Worm (Caenorhabditis elegans) whole organism, mixed stage, embryonic: ENCODE results near the gene srsx-35.

Experiments used
- M03D4.4 ChIP-seq: sonication (generic microtip); optimal IDR thresholded peaks from 2 replicates; lab custom pipeline; 2017; ENCODE audit warnings: mild to moderate bottlenecking, missing genetic modification characterization, missing compliant biosample characterization
- bed-3 ChIP-seq: fragments of 200-800 bp; sonication (Bioruptor generic); optimal IDR thresholded peaks from 3 replicates; lab custom pipeline; 2018; ENCODE audit warnings: mild to moderate bottlenecking, missing genetic modification characterization, moderate library complexity, missing compliant biosample characterization
- blmp-1 ChIP-seq: fragments of 150-350 bp; optimal IDR thresholded peaks from 2 replicates; lab custom pipeline; 2014; ENCODE audit warnings: missing biosample characterization, missing genetic modification characterization
- ceh-39 ChIP-seq: fragments of 150-350 bp; optimal IDR thresholded peaks from 2 replicates; lab custom pipeline; 2014; ENCODE audit warnings: missing biosample characterization, missing genetic modification characterization
- ceh-43 ChIP-seq: fragments of 200-800 bp; sonication (Bioruptor generic); optimal IDR thresholded peaks from 2 replicates; lab custom pipeline; 2018; ENCODE audit warnings: mild to moderate bottlenecking, missing genetic modification characterization, moderate library complexity, missing compliant biosample characterization
- ces-1 ChIP-seq: fragments of 150-350 bp; optimal IDR thresholded peaks from 2 replicates; lab custom pipeline; 2014; ENCODE audit warnings: missing biosample characterization, missing genetic modification reagents, missing genetic modification characterization
- cnd-1 ChIP-seq: fragments of 200-800 bp; sonication (Bioruptor generic); optimal IDR thresholded peaks from 2 replicates; lab custom pipeline; 2018; ENCODE audit warnings: mild to moderate bottlenecking, missing genetic modification characterization, missing compliant biosample characterization
- drap-1 ChIP-seq: fragments of 200-800 bp; sonication (Bioruptor generic); optimal IDR thresholded peaks from 3 replicates; lab custom pipeline; 2018; ENCODE audit warnings: mild to moderate bottlenecking, missing genetic modification characterization, missing compliant biosample characterization
- elt-3 ChIP-seq: fragments of 150-350 bp; optimal IDR thresholded peaks from 2 replicates; lab custom pipeline; 2014; ENCODE audit warnings: missing biosample characterization, missing genetic modification characterization
- flh-1 ChIP-seq: fragments of 200-800 bp; sonication (Bioruptor generic); optimal IDR thresholded peaks from 2 replicates; lab custom pipeline; 2018; ENCODE audit warnings: mild to moderate bottlenecking, missing genetic modification characterization, moderate library complexity, missing compliant biosample characterization
- hlh-1 ChIP-seq: fragments of 150-350 bp; optimal IDR thresholded peaks from 2 replicates; lab custom pipeline; 2014; ENCODE audit warnings: missing biosample characterization, missing genetic modification reagents, missing genetic modification characterization
- lin-13 ChIP-seq: fragments of 150-350 bp; optimal IDR thresholded peaks from 2 replicates; lab custom pipeline; 2014; ENCODE audit warnings: missing biosample characterization, missing genetic modification characterization
- lin-32 ChIP-seq: fragments of 200-800 bp; sonication (Bioruptor generic); optimal IDR thresholded peaks from 2 replicates; lab custom pipeline; 2018; ENCODE audit warnings: mild to moderate bottlenecking, missing genetic modification characterization, missing compliant biosample characterization
- lsy-2 ChIP-seq: fragments of 150-350 bp; optimal IDR thresholded peaks from 2 replicates; lab custom pipeline; 2014; ENCODE audit warnings: missing biosample characterization, missing genetic modification characterization
- mab-5 ChIP-seq: fragments of 150-350 bp; optimal IDR thresholded peaks from 2 replicates; lab custom pipeline; 2014; ENCODE audit warnings: missing biosample characterization, missing genetic modification characterization
- mls-2 ChIP-seq: sonication (generic microtip); optimal IDR thresholded peaks from 2 replicates; lab custom pipeline; 2016; ENCODE audit warnings: mild to moderate bottlenecking, missing genetic modification characterization, moderate library complexity, missing compliant biosample characterization
- nhr-2 ChIP-seq: fragments of 150-350 bp; optimal IDR thresholded peaks from 2 replicates; lab custom pipeline; 2014; ENCODE audit warnings: missing biosample characterization, missing genetic modification characterization
- nhr-28 ChIP-seq: fragments of 150-350 bp; optimal IDR thresholded peaks from 2 replicates; lab custom pipeline; 2014; ENCODE audit warnings: missing biosample characterization, missing genetic modification characterization
- nhr-76 ChIP-seq: sonication (generic microtip); optimal IDR thresholded peaks from 2 replicates; lab custom pipeline; 2017; ENCODE audit warnings: missing biosample characterization, missing genetic modification characterization
- pha-4 ChIP-seq: fragments of 150-350 bp; optimal IDR thresholded peaks from 2 replicates; lab custom pipeline; 2018; ENCODE audit warnings: missing biosample characterization, missing genetic modification reagents, missing genetic modification characterization
- sem-2 ChIP-seq: fragments of 200-800 bp; sonication (Bioruptor generic); optimal IDR thresholded peaks from 2 replicates; lab custom pipeline; 2018; ENCODE audit warnings: mild to moderate bottlenecking, missing genetic modification characterization, missing compliant biosample characterization
- snpc-4 ChIP-seq: fragments of 150-350 bp; optimal IDR thresholded peaks from 2 replicates; lab custom pipeline; 2014; ENCODE audit warnings: missing biosample characterization, missing genetic modification characterization
- sptf-1 ChIP-seq: sonication (generic microtip); optimal IDR thresholded peaks from 2 replicates; lab custom pipeline; 2017; ENCODE audit warnings: mild to moderate bottlenecking, missing genetic modification characterization, moderate library complexity, missing compliant biosample characterization
- tbx-8 ChIP-seq: fragments of 200-800 bp; sonication (Bioruptor generic); optimal IDR thresholded peaks from 2 replicates; lab custom pipeline; 2018; ENCODE audit warnings: mild to moderate bottlenecking, missing genetic modification characterization, moderate library complexity, missing compliant biosample characterization
- unc-120 ChIP-seq: sonication (generic microtip); optimal IDR thresholded peaks from 2 replicates; lab custom pipeline; 2017; ENCODE audit warnings: missing genetic modification characterization, missing compliant biosample characterization; ENCODE audit not compliant: poor library complexity, severe bottlenecking
- unc-39 ChIP-seq: fragments of 150-350 bp; optimal IDR thresholded peaks from 2 replicates; lab custom pipeline; 2014; ENCODE audit warnings: missing biosample characterization, missing genetic modification characterization
- unc-62 ChIP-seq: fragments of 150-350 bp; optimal IDR thresholded peaks from 2 replicates; lab custom pipeline; 2014; ENCODE audit warnings: missing biosample characterization, missing genetic modification reagents, missing genetic modification characterization
- ztf-11 ChIP-seq: fragments of 150-350 bp; optimal IDR thresholded peaks from 2 replicates; lab custom pipeline; 2014; ENCODE audit warnings: missing biosample characterization, missing genetic modification characterization

Gene srsx-35

ce11 chrV:20641896-20642295 is 39.3 kb upstream of the srsx-35 start, which contains the start of gene srxa-15:
srxa-15 (plus strand) TSS chrV:20642196.
- no peak for TF ChIP-seq bed-3
- no peak for TF ChIP-seq ceh-43 (GFP tag; lab: Kevin White, UChicago)
- TF ChIP-seq elt-3, result no peak
- no peak for TF ChIP-seq snpc-4
- no peak for TF ChIP-seq nhr-76 (tag; lab: Kevin White, UChicago)
- TF ChIP-seq ztf-11 (tag; lab: Kevin White, UChicago), result no peak
- no peak for TF ChIP-seq sem-2 (GFP tag; lab: Kevin White, UChicago)
- no peak for TF ChIP-seq mls-2
- no peak for TF ChIP-seq lin-13 (tag; lab: Kevin White, UChicago)
- TF ChIP-seq unc-120 (tag; lab: Kevin White, UChicago), result no peak
- no peak for TF ChIP-seq ceh-39 (tag; lab: Kevin White, UChicago)

DNA sequence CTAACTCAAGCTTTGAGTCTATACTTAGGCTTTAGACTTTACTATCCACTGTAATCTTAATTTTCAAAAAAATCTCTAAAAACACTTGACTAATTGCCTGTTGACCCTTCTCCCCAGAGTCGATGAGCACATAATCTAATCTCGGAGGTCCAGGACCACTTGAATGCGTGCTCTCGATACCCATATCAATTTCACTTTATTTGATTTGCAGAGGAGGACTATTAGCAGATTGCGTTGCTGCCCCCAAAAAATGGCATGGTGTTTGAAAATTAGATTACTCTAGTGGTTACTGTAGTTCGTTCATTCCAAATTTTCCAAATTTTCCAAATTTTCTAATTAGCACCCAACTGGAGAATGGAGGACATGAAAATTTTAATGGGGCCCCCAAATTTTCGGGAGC is 35.7 kb upstream of the srsx-35 start:
- TF ChIP-seq ces-1 (peak; percentile 90), ceh-39 (tag; lab: Kevin White, UChicago) (no peak)

DNA sequence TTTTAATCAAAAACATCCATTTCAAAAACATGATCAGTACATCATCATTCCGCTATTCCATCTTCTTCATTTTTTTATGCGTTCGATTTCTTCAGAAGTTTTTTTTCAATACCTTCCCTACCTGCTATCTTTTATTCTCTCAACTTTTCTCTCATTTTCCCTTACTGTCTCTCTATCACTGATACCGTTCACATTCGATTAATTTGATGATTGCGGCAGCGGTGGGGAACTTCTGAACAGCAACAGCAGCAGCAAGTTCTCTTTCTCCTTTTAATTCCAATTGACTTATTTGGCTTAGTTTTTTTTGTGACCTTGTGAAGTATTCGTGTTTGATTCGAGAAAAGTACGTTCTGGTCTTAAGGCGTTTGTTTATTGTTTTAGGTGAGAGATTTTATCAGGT is 32.4 kb upstream of the srsx-35 start:
- TF ChIP-seq snpc-4, result no peak
- no peak for TF ChIP-seq elt-3
- TF ChIP-seq, all 35 proteins: peak for 0

ce11 chrV:20651923-20652322 is 29.3 kb upstream of the srsx-35 start:
- no peak for TF ChIP-seq nhr-28 (tag; lab: Kevin White, UChicago)
- no peak for TF ChIP-seq nhr-2 (tag; lab: Kevin White, UChicago)
- no peak for TF ChIP-seq drap-1
- TF ChIP-seq bed-3, result no peak
- peak; percentile 54 for TF ChIP-seq ces-1

DNA sequence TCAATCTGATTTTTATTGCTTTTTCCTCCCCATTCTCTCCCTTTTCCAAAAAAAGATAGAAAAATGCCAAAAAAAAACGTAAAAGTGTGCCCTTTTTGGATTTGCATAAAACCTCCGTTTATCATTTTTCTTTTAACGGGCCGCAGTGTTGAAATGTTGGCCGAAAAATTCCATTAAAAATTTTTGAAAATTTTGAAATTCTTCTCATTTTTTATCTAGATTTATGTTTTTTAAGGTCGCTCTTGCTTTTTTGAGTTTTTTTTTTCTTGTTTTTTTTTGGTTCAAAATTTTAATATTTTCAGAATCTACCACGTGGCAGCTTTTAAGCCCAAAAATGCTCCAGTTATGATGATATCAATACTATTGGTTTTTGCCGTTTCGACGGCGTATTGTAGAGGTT is 26.9 kb upstream of the srsx-35 start, which contains the start of gene mnr-1:
Gene mnr-1, plus strand, starts transcription at position 301 of the 400 bp plus-strand sequence.
- TF ChIP-seq hlh-1 (tag; lab: Kevin White, UChicago) (no peak), elt-3 (no peak), sptf-1 (tag; lab: Kevin White, UChicago) (no peak), tbx-8 (GFP tag; lab: Kevin White, UChicago) (no peak), pha-4 (tag; lab: Kevin White, UChicago) (no peak), bed-3 (no peak), drap-1 (no peak), nhr-28 (tag; lab: Kevin White, UChicago) (no peak), blmp-1 (tag; lab: Kevin White, UChicago) (no peak)

- peak; percentile 92 for TF ChIP-seq ces-1
- TF ChIP-seq M03D4.4 (tag; lab: Kevin White, UChicago), result no peak
These were observed 26.0 kb upstream of the srsx-35 start for ce11 chrV:20655174-20655573.

DNA sequence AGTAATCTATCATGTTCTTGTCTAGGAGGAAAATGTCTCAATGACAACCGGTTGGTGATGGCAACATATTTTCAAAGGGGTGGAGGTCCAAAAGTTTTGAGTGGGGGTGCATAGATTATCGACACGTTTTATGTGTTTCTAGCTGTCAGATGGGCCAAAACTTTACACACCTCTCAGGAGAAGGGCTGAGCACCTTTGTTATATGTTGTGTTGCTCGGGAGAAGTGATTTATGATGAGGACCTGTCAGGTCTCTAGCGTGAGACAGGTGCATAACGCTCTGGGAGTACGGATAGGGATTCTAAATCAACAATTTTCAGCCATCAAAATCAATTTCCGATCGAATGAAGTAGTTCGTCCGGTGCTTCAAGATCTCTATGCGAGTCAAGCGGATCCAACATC is 24.6 kb upstream of the srsx-35 start:
- TF ChIP-seq unc-62 (peak; percentile 86), hlh-1 (tag; lab: Kevin White, UChicago) (peak; percentile 65), lsy-2 (tag; lab: Kevin White, UChicago) (no peak), mab-5 (peak; percentile 69), blmp-1 (tag; lab: Kevin White, UChicago) (no peak), cnd-1 (tag; lab: Kevin White, UChicago) (peak; percentile 1)

DNA sequence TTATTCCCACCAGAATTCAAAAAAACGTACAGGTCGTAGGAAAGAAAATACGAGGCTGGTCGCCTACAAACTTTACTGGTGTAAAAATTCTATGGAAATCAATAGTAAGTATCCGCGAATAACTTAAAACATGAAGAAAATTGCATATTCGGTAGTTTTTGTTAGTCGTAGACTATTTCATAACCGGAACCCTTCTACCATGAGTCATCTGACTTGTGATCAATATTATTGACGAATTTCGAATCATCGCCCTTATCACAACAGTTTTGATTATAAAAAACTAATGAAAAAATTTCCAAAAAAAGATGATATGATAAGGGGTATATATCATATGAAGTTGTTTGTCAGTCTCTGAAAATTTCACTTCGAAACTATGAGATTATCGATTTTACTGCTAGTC is 21.2 kb upstream of the srsx-35 start, which contains the start of gene W01F3.2:
Gene W01F3.2, plus strand, starts transcription at position 301 of the 400 bp plus-strand sequence.
- TF ChIP-seq bed-3 (no peak), unc-39 (tag; lab: Kevin White, UChicago) (no peak), sptf-1 (tag; lab: Kevin White, UChicago) (no peak), hlh-1 (tag; lab: Kevin White, UChicago) (no peak), nhr-2 (tag; lab: Kevin White, UChicago) (no peak), elt-3 (no peak), mab-5 (no peak), ztf-11 (tag; lab: Kevin White, UChicago) (no peak), lin-32 (no peak), flh-1 (no peak), lsy-2 (tag; lab: Kevin White, UChicago) (no peak), ceh-39 (tag; lab: Kevin White, UChicago) (no peak), ceh-43 (GFP tag; lab: Kevin White, UChicago) (no peak), cnd-1 (tag; lab: Kevin White, UChicago) (no peak), mls-2 (no peak), unc-62 (no peak), ces-1 (no peak), sem-2 (GFP tag; lab: Kevin White, UChicago) (no peak)
